Fruit fly (Drosophila melanogaster): ENCODE results near the gene CG15239.

dm6 chrX:3901926-3902325 lies 18.0 kb downstream of the CG15239 start:
- TF ChIP-seq CG8478 (optimal IDR thresholded peaks at IDR 0.05) (no peak), psq (optimal IDR thresholded peaks at IDR 0.05) (no peak), usp (GFP tag; optimal IDR thresholded peaks at IDR 0.05) (no peak)
